Fruit fly (Drosophila melanogaster) whole organism, embryonic: ENCODE measurements around the gene ND-30.

Source experiments
- Adf1 ChIP-seq: fragments of 200-800 bp; sonication (Bioruptor generic); IDR thresholded peaks from 2 replicates; pipeline ENCODE4 v1.3.6; 2022; ENCODE audit warnings: missing biosample characterization, missing genetic modification characterization
- Bdp1 ChIP-seq: fragments of 200-800 bp; sonication (Bioruptor generic); optimal IDR thresholded peaks from 3 replicates; lab custom pipeline; 2016; ENCODE audit warnings: missing biosample characterization, missing genetic modification characterization
- Bgb ChIP-seq: fragments of 200-800 bp; sonication (Bioruptor generic); IDR thresholded peaks from 2 replicates; pipeline ENCODE4 v1.3.6; 2022; ENCODE audit warnings: missing biosample characterization, missing genetic modification characterization; ENCODE audit not compliant: partially characterized antibody
- CG10565 ChIP-seq: fragments of 200-800 bp; sonication (Bioruptor generic); optimal IDR thresholded peaks from 3 replicates; lab custom pipeline; 2016; ENCODE audit warnings: missing biosample characterization, mild to moderate bottlenecking, missing genetic modification characterization
- CG11504 ChIP-seq: fragments of 200-800 bp; sonication (Bioruptor generic); optimal IDR thresholded peaks from 3 replicates; lab custom pipeline; 2019; ENCODE audit warnings: missing biosample characterization, mild to moderate bottlenecking, missing genetic modification characterization, moderate library complexity
- CG11695 ChIP-seq: fragments of 200-800 bp; sonication (Bioruptor generic); IDR thresholded peaks from 3 replicates; pipeline ENCODE4 v1.3.6; 2022; ENCODE audit warnings: missing biosample characterization, missing genetic modification characterization
- CG11723 ChIP-seq: fragments of 200-800 bp; sonication (Bioruptor generic); optimal IDR thresholded peaks from 2 replicates; lab custom pipeline; 2017; ENCODE audit warnings: missing biosample characterization, mild to moderate bottlenecking, missing genetic modification characterization
- CG12104 ChIP-seq: fragments of 200-800 bp; sonication (Bioruptor generic); optimal IDR thresholded peaks from 3 replicates; lab custom pipeline; 2016; ENCODE audit warnings: missing biosample characterization, missing genetic modification characterization
- CG12299 ChIP-seq: fragments of 200-800 bp; sonication (Bioruptor generic); optimal IDR thresholded peaks from 2 replicates; lab custom pipeline; 2018; ENCODE audit warnings: missing biosample characterization, mild to moderate bottlenecking, missing genetic modification characterization
- CG1647 ChIP-seq: fragments of 200-800 bp; sonication (Bioruptor generic); optimal IDR thresholded peaks from 3 replicates; lab custom pipeline; 2016; ENCODE audit warnings: missing biosample characterization, missing genetic modification characterization
- CG16779 ChIP-seq: fragments of 200-800 bp; sonication (Bioruptor generic); IDR thresholded peaks from 2 replicates; pipeline ENCODE4 v1.3.6; 2022; ENCODE audit warnings: missing biosample characterization, missing genetic modification characterization
- CG17612 ChIP-seq: fragments of 200-800 bp; sonication (Bioruptor generic); IDR thresholded peaks from 2 replicates; pipeline ENCODE4 v1.3.6; 2022; ENCODE audit warnings: missing biosample characterization, missing genetic modification characterization
- CG17802 ChIP-seq: fragments of 200-800 bp; sonication (Bioruptor generic); optimal IDR thresholded peaks from 2 replicates; lab custom pipeline; 2018; ENCODE audit warnings: missing biosample characterization, mild to moderate bottlenecking, missing genetic modification characterization, moderate library complexity
- CG31441 ChIP-seq: fragments of 200-800 bp; sonication (Bioruptor generic); IDR thresholded peaks from 2 replicates; pipeline ENCODE4 v1.3.6; 2022; ENCODE audit warnings: missing biosample characterization, missing genetic modification characterization
- CG3407 ChIP-seq: fragments of 200-800 bp; sonication (Bioruptor generic); optimal IDR thresholded peaks from 2 replicates; lab custom pipeline; 2018; ENCODE audit warnings: missing biosample characterization, mild to moderate bottlenecking, missing genetic modification characterization
- CG5245 ChIP-seq: fragments of 200-800 bp; sonication (Bioruptor generic); optimal IDR thresholded peaks from 3 replicates; lab custom pipeline; 2016; ENCODE audit warnings: missing biosample characterization, missing genetic modification characterization
- CG6689 ChIP-seq: fragments of 200-800 bp; sonication (Bioruptor generic); IDR thresholded peaks from 2 replicates; pipeline ENCODE4 v1.3.6; 2022; ENCODE audit warnings: missing biosample characterization, missing genetic modification characterization
- CG6854 ChIP-seq: fragments of 200-800 bp; sonication (Bioruptor generic); optimal IDR thresholded peaks from 3 replicates; lab custom pipeline; 2017; ENCODE audit warnings: missing biosample characterization, mild to moderate bottlenecking, missing genetic modification characterization
- CG7928 ChIP-seq: fragments of 200-800 bp; sonication (Bioruptor generic); optimal IDR thresholded peaks from 2 replicates; lab custom pipeline; 2017; ENCODE audit warnings: missing biosample characterization, mild to moderate bottlenecking, missing genetic modification characterization
- CG8089 ChIP-seq: fragments of 200-800 bp; sonication (Bioruptor generic); optimal IDR thresholded peaks from 3 replicates; lab custom pipeline; 2016; ENCODE audit warnings: missing biosample characterization, missing genetic modification characterization
- CG8478 ChIP-seq: fragments of >200 bp; optimal IDR thresholded peaks from 2 replicates; lab custom pipeline; 2018
- CTCF ChIP-seq: fragments of 200-800 bp; sonication (Bioruptor generic); optimal IDR thresholded peaks from 2 replicates; lab custom pipeline; 2017; ENCODE audit warnings: missing biosample characterization, mild to moderate bottlenecking, missing genetic modification characterization, moderate library complexity
- Camta ChIP-seq: fragments of 200-800 bp; sonication (Bioruptor generic); optimal IDR thresholded peaks from 2 replicates; lab custom pipeline; 2016; ENCODE audit warnings: missing biosample characterization, missing genetic modification characterization
- Deaf1 ChIP-seq: fragments of 200-800 bp; optimal IDR thresholded peaks from 3 replicates; lab custom pipeline; 2019; ENCODE audit warnings: missing biosample characterization, mild to moderate bottlenecking, missing genetic modification characterization, moderate library complexity
- Dek ChIP-seq: fragments of 200-800 bp; sonication (Bioruptor generic); optimal IDR thresholded peaks from 3 replicates; lab custom pipeline; 2019; ENCODE audit warnings: missing biosample characterization, mild to moderate bottlenecking, missing genetic modification characterization, moderate library complexity
- Dfd ChIP-seq, 2 experiments: fragments of >200 bp; optimal IDR thresholded peaks; 2 replicates each; lab custom pipeline; 2017; ENCODE audit warnings: missing biosample characterization in 2 of 2, missing genetic modification characterization in 2 of 2
- Fer1 ChIP-seq: fragments of 200-800 bp; sonication (Bioruptor generic); optimal IDR thresholded peaks from 2 replicates; lab custom pipeline; 2017; ENCODE audit warnings: missing biosample characterization, mild to moderate bottlenecking, missing genetic modification characterization
- Hey ChIP-seq: fragments of 200-800 bp; sonication (Bioruptor generic); optimal IDR thresholded peaks from 3 replicates; lab custom pipeline; 2018; ENCODE audit warnings: missing biosample characterization, mild to moderate bottlenecking, missing genetic modification characterization
- MTF-1 ChIP-seq: fragments of 200-800 bp; sonication (Bioruptor generic); optimal IDR thresholded peaks from 2 replicates; lab custom pipeline; 2018; ENCODE audit warnings: missing biosample characterization, mild to moderate bottlenecking, missing genetic modification characterization, borderline replicate concordance
- Nf-YC ChIP-seq: fragments of 200-800 bp; optimal IDR thresholded peaks from 3 replicates; lab custom pipeline; 2019; ENCODE audit warnings: missing biosample characterization, mild to moderate bottlenecking, missing genetic modification characterization, moderate library complexity
- Xrp1 ChIP-seq: fragments of 200-800 bp; sonication (Bioruptor generic); IDR thresholded peaks from 2 replicates; pipeline ENCODE4 v1.3.6; 2022; ENCODE audit warnings: missing biosample characterization, missing genetic modification characterization
- abd-A ChIP-seq: fragments of 200-800 bp; sonication (Bioruptor generic); optimal IDR thresholded peaks from 3 replicates; lab custom pipeline; 2019; ENCODE audit warnings: missing biosample characterization, mild to moderate bottlenecking, missing genetic modification characterization, moderate library complexity
- bsh ChIP-seq, 2 experiments: fragments of 200-800 bp; sonication (Bioruptor generic); optimal IDR thresholded peaks; 2 replicates each; lab custom pipeline; 2017 to 2018; ENCODE audit warnings: mild to moderate bottlenecking in 2 of 2, missing biosample characterization in 2 of 2, missing genetic modification characterization in 2 of 2, moderate library complexity in 1 of 2
- cad ChIP-seq: fragments of >200 bp; optimal IDR thresholded peaks from 2 replicates; lab custom pipeline; 2017; ENCODE audit warnings: missing biosample characterization, missing genetic modification characterization
- cwo ChIP-seq: fragments of 200-800 bp; sonication (Bioruptor generic); optimal IDR thresholded peaks from 3 replicates; lab custom pipeline; 2017; ENCODE audit warnings: missing biosample characterization, missing genetic modification characterization, mild to moderate bottlenecking, moderate library complexity, missing genetic modification reagents
- danr ChIP-seq: fragments of 200-800 bp; sonication (Bioruptor generic); IDR thresholded peaks from 2 replicates; pipeline ENCODE4 v1.3.6; 2022; ENCODE audit warnings: missing biosample characterization, missing genetic modification characterization
- fd3F ChIP-seq: fragments of 200-800 bp; sonication (Bioruptor generic); optimal IDR thresholded peaks from 2 replicates; lab custom pipeline; 2018; ENCODE audit warnings: missing biosample characterization, mild to moderate bottlenecking, missing genetic modification characterization, moderate library complexity
- grau ChIP-seq: fragments of 200-800 bp; optimal IDR thresholded peaks from 3 replicates; lab custom pipeline; 2019; ENCODE audit warnings: missing biosample characterization, mild to moderate bottlenecking, missing genetic modification characterization, moderate library complexity
- h ChIP-seq: fragments of >200 bp; optimal IDR thresholded peaks from 2 replicates; lab custom pipeline; 2017
- jumu ChIP-seq: fragments of 200-800 bp; sonication (Bioruptor generic); optimal IDR thresholded peaks from 3 replicates; lab custom pipeline; 2016; ENCODE audit warnings: missing biosample characterization, missing genetic modification characterization
- lab ChIP-seq: fragments of 200-800 bp; sonication (Bioruptor generic); optimal IDR thresholded peaks from 3 replicates; lab custom pipeline; 2017; ENCODE audit warnings: missing biosample characterization, missing genetic modification characterization, mild to moderate bottlenecking, moderate library complexity, missing genetic modification reagents
- nau ChIP-seq: fragments of 200-800 bp; sonication (Bioruptor generic); optimal IDR thresholded peaks from 3 replicates; lab custom pipeline; 2017; ENCODE audit warnings: missing biosample characterization, mild to moderate bottlenecking, missing genetic modification characterization, missing genetic modification reagents
- pan ChIP-seq, 4 experiments: fragments of >200 bp in 3 of 4; fragments of 200-800 bp in 1 of 4; sonication (Bioruptor generic) in 1 of 4; optimal IDR thresholded peaks in 3 of 4; IDR thresholded peaks in 1 of 4; 2 replicates each; pipeline versions ENCODE4 v1.3.6 to Lab custom; 2017 to 2022; ENCODE audit warnings: missing biosample characterization in 2 of 4, missing genetic modification characterization in 2 of 4, mixed read lengths in 1 of 4
- pita ChIP-seq: fragments of 200-800 bp; sonication (Bioruptor generic); optimal IDR thresholded peaks from 2 replicates; lab custom pipeline; 2017; ENCODE audit warnings: missing biosample characterization, mild to moderate bottlenecking, missing genetic modification characterization
- salm ChIP-seq: fragments of 200-800 bp; sonication (Bioruptor generic); optimal IDR thresholded peaks from 2 replicates; lab custom pipeline; 2018; ENCODE audit warnings: missing biosample characterization, mild to moderate bottlenecking, missing genetic modification characterization
- sens-2 ChIP-seq: fragments of 200-800 bp; sonication (Bioruptor generic); IDR thresholded peaks from 2 replicates; pipeline ENCODE4 v1.3.6; 2022; ENCODE audit warnings: missing biosample characterization, missing genetic modification characterization
- slou ChIP-seq: fragments of 200-800 bp; sonication (Bioruptor generic); optimal IDR thresholded peaks from 3 replicates; lab custom pipeline; 2016; ENCODE audit warnings: missing biosample characterization, missing genetic modification characterization
- sob ChIP-seq: fragments of 200-800 bp; sonication (Bioruptor generic); IDR thresholded peaks from 2 replicates; pipeline ENCODE4 v1.3.6; 2022; ENCODE audit warnings: missing biosample characterization, missing genetic modification characterization
- stc ChIP-seq: fragments of 200-800 bp; sonication (Bioruptor generic); IDR thresholded peaks from 2 replicates; pipeline ENCODE4 v1.3.6; 2022; ENCODE audit warnings: missing biosample characterization, missing genetic modification characterization

ND-30 gene

dm6 chr3L:3198447-3199402 is 39.3 kb upstream of the ND-30 start, which contains the start of the genes CG32276 and gry (continued):
- TF ChIP-seq Nf-YC (no peak), CTCF (no peak), CG11695 (peak; percentile 73), pita (GFP tag; lab: Kevin White, UChicago) (no peak), Bgb (no peak; the same call in 1 of the 2 replicates), CG17612 (GFP tag; lab: Robert Waterston, UW) (no peak), nau (GFP tag; lab: Kevin White, UChicago) (no peak), Dek (peak; percentile 73), CG6854 (peak; percentile 29), danr (GFP tag; lab: Robert Waterston, UW) (peak; percentile 63), fd3F (peak; percentile 53), sob (peak; percentile 82), slou (GFP tag; lab: Kevin White, UChicago) (peak; percentile 58), CG8089 (GFP tag; lab: Kevin White, UChicago) (peak; percentile 58), CG12299 (peak; percentile 68), Fer1 (GFP tag; lab: Kevin White, UChicago) (peak; percentile 77), CG16779 (no peak), pan (optimal IDR thresholded peaks at IDR 0.05; lab: Kevin White, UChicago) (no peak), pan (GFP tag; optimal IDR thresholded peaks at IDR 0.05 in 1 of 2, IDR thresholded peaks at IDR 0.05 in 1 of 2) (peak in 1 of 2 experiments; percentile 29), salm (peak; percentile 26), stc (peak; percentile 62), CG11504 (tag; lab: Kevin White, UChicago) (no peak), CG7928 (peak; percentile 99), lab (GFP tag; lab: Kevin White, UChicago) (peak; percentile 87), CG6689 (GFP tag; lab: Robert Waterston, UW) (peak; percentile 69), cad (GFP tag; lab: Kevin White, UChicago) (no peak), Camta (GFP tag; lab: Kevin White, UChicago) (peak; percentile 42), CG3407 (peak; percentile 33), grau (tag; lab: Kevin White, UChicago) (no peak), sens-2 (GFP tag; lab: Robert Waterston, UW) (peak; percentile 55; the same call in 1 of the 2 replicates), CG8478 (lab: Kevin White, UChicago) (no peak), abd-A (tag; lab: Kevin White, UChicago) (no peak), Adf1 (GFP tag; lab: Robert Waterston, UW) (no peak), CG12104 (GFP tag; lab: Kevin White, UChicago) (peak; percentile 53), CG10565 (GFP tag; lab: Kevin White, UChicago) (peak; percentile 26), CG1647 (GFP tag; lab: Kevin White, UChicago) (peak; percentile 79), Bdp1 (GFP tag; lab: Kevin White, UChicago) (peak; percentile 65), Hey (tag; lab: Kevin White, UChicago) (no peak), CG31441 (GFP tag; lab: Robert Waterston, UW) (no peak), Deaf1 (tag; lab: Kevin White, UChicago) (no peak), jumu (GFP tag; lab: Kevin White, UChicago) (peak; percentile 88), Dfd (GFP tag; optimal IDR thresholded peaks at IDR 0.05; lab: Kevin White, UChicago) (no peak), Xrp1 (GFP tag; lab: Robert Waterston, UW) (peak; percentile 72; the same call in 1 of the 2 replicates), MTF-1 (peak; percentile 42), CG17802 (no peak), bsh (GFP tag; optimal IDR thresholded peaks at IDR 0.05; lab: Kevin White, UChicago) (peak in 1 of 2 experiments; percentile 66), h (lab: Kevin White, UChicago) (no peak), CG11723 (GFP tag; lab: Kevin White, UChicago) (peak; percentile 60), CG5245 (GFP tag; lab: Kevin White, UChicago) (peak; percentile 70), cwo (GFP tag; lab: Kevin White, UChicago) (peak; percentile 61)
